Worm (Caenorhabditis elegans) whole organism, L2 larva: Measurements from ENCODE around the gene clec-63.

Source experiments
- C34F6.9 ChIP-seq: fragments of 150-350 bp; optimal IDR thresholded peaks from 2 replicates; lab custom pipeline; 2014; ENCODE audit warnings: missing biosample characterization, missing genetic modification characterization
- F13H6.1 ChIP-seq: sonication (generic microtip); optimal IDR thresholded peaks from 2 replicates; lab custom pipeline; 2016; ENCODE audit warnings: missing genetic modification characterization, missing compliant biosample characterization
- R02D3.7 ChIP-seq: fragments of 150-350 bp; optimal IDR thresholded peaks from 2 replicates; lab custom pipeline; 2014; ENCODE audit warnings: missing biosample characterization, missing genetic modification characterization
- Y55F3AM.14 ChIP-seq: fragments of 200-800 bp; sonication (Bioruptor generic); optimal IDR thresholded peaks from 2 replicates; lab custom pipeline; 2018; ENCODE audit warnings: mild to moderate bottlenecking, missing genetic modification characterization, missing compliant biosample characterization
- ZK546.5 ChIP-seq: sonication (generic microtip); optimal IDR thresholded peaks from 2 replicates; lab custom pipeline; 2017; ENCODE audit warnings: missing biosample characterization, missing genetic modification characterization
- alr-1 ChIP-seq: fragments of 150-350 bp; optimal IDR thresholded peaks from 2 replicates; lab custom pipeline; 2014; ENCODE audit warnings: missing biosample characterization, missing genetic modification characterization
- aly-2 ChIP-seq: fragments of 150-350 bp; optimal IDR thresholded peaks from 2 replicates; lab custom pipeline; 2014; ENCODE audit warnings: missing biosample characterization, missing genetic modification characterization
- blmp-1 ChIP-seq: sonication (generic microtip); optimal IDR thresholded peaks from 2 replicates; lab custom pipeline; 2017; ENCODE audit warnings: missing genetic modification characterization, mild to moderate bottlenecking, missing compliant biosample characterization, antibody characterized with exemption, moderate library complexity; ENCODE audit not compliant: insufficient read depth
- ceh-16 ChIP-seq: fragments of 150-350 bp; optimal IDR thresholded peaks from 2 replicates; lab custom pipeline; 2014; ENCODE audit warnings: missing biosample characterization, missing genetic modification characterization
- ceh-82 ChIP-seq: fragments of 150-350 bp; optimal IDR thresholded peaks from 2 replicates; lab custom pipeline; 2014; ENCODE audit warnings: missing biosample characterization, missing genetic modification characterization
- crh-2 ChIP-seq: sonication (generic microtip); optimal IDR thresholded peaks from 2 replicates; lab custom pipeline; 2017; ENCODE audit warnings: missing biosample characterization, missing genetic modification characterization
- dmd-4 ChIP-seq: sonication (generic microtip); optimal IDR thresholded peaks from 2 replicates; lab custom pipeline; 2017; ENCODE audit warnings: missing biosample characterization, missing genetic modification characterization
- egl-27 ChIP-seq: sonication (generic microtip); optimal IDR thresholded peaks from 3 replicates; lab custom pipeline; 2017; ENCODE audit warnings: missing biosample characterization, missing genetic modification reagents, missing genetic modification characterization
- elt-1 ChIP-seq: fragments of 150-350 bp; optimal IDR thresholded peaks from 2 replicates; lab custom pipeline; 2014; ENCODE audit warnings: missing biosample characterization, missing genetic modification characterization
- elt-3 ChIP-seq: sonication (generic microtip); optimal IDR thresholded peaks from 2 replicates; lab custom pipeline; 2017; ENCODE audit warnings: missing biosample characterization, missing genetic modification characterization
- fos-1 ChIP-seq: fragments of 150-350 bp; optimal IDR thresholded peaks from 2 replicates; lab custom pipeline; 2014; ENCODE audit warnings: missing biosample characterization, missing genetic modification characterization
- gmeb-1 ChIP-seq: fragments of 150-350 bp; optimal IDR thresholded peaks from 2 replicates; lab custom pipeline; 2014; ENCODE audit warnings: missing biosample characterization, missing genetic modification characterization
- lin-11 ChIP-seq: fragments of 150-350 bp; sonication (generic microtip); optimal IDR thresholded peaks from 2 replicates; lab custom pipeline; 2014; ENCODE audit warnings: missing biosample characterization, missing genetic modification characterization, inconsistent platforms, mixed read lengths
- lin-13 ChIP-seq: fragments of 150-350 bp; optimal IDR thresholded peaks from 2 replicates; lab custom pipeline; 2014; ENCODE audit warnings: missing biosample characterization, missing genetic modification reagents, missing genetic modification characterization
- lin-39 ChIP-seq: fragments of 150-350 bp; optimal IDR thresholded peaks from 2 replicates; lab custom pipeline; 2014; ENCODE audit warnings: missing biosample characterization, missing genetic modification reagents, missing genetic modification characterization
- lsy-2 ChIP-seq, 2 experiments: fragments of 150-350 bp in 1 of 2; sonication (generic microtip) in 1 of 2; optimal IDR thresholded peaks; 2 replicates each; lab custom pipeline; 2014 to 2017; ENCODE audit warnings: missing biosample characterization in 2 of 2, missing genetic modification characterization in 2 of 2
- mab-5 ChIP-seq: fragments of 150-350 bp; optimal IDR thresholded peaks from 2 replicates; lab custom pipeline; 2014; ENCODE audit warnings: missing biosample characterization, missing genetic modification characterization
- mbf-1 ChIP-seq: sonication (generic microtip); optimal IDR thresholded peaks from 2 replicates; lab custom pipeline; 2017; ENCODE audit warnings: missing biosample characterization, missing genetic modification characterization
- mdl-1 ChIP-seq, 2 experiments: fragments of 150-350 bp in 1 of 2; sonication (generic microtip) in 1 of 2; optimal IDR thresholded peaks; 2 replicates each; lab custom pipeline; 2017; ENCODE audit warnings: missing biosample characterization in 2 of 2, missing genetic modification characterization in 2 of 2
- nhr-10 ChIP-seq: sonication (generic microtip); optimal IDR thresholded peaks from 2 replicates; lab custom pipeline; 2017; ENCODE audit warnings: missing biosample characterization, missing genetic modification characterization
- nhr-11 ChIP-seq: fragments of 150-350 bp; optimal IDR thresholded peaks from 2 replicates; lab custom pipeline; 2014; ENCODE audit warnings: missing biosample characterization, missing genetic modification characterization
- nhr-129 ChIP-seq: fragments of 150-350 bp; optimal IDR thresholded peaks from 2 replicates; lab custom pipeline; 2014; ENCODE audit warnings: missing biosample characterization, missing genetic modification characterization
- nhr-21 ChIP-seq: fragments of 150-350 bp; optimal IDR thresholded peaks from 2 replicates; lab custom pipeline; 2014; ENCODE audit warnings: missing biosample characterization, missing genetic modification characterization
- nhr-23 ChIP-seq: fragments of 150-350 bp; optimal IDR thresholded peaks from 2 replicates; lab custom pipeline; 2014; ENCODE audit warnings: missing biosample characterization, missing genetic modification reagents, missing genetic modification characterization
- nhr-237 ChIP-seq: fragments of 150-350 bp; optimal IDR thresholded peaks from 2 replicates; lab custom pipeline; 2014; ENCODE audit warnings: missing biosample characterization, missing genetic modification characterization
- nhr-25 ChIP-seq: fragments of 150-350 bp; sonication (generic microtip); optimal IDR thresholded peaks from 3 replicates; lab custom pipeline; 2014; ENCODE audit warnings: missing biosample characterization, missing genetic modification characterization
- nhr-6 ChIP-seq: fragments of 150-350 bp; optimal IDR thresholded peaks from 2 replicates; lab custom pipeline; 2014; ENCODE audit warnings: missing biosample characterization, missing genetic modification characterization
- nhr-77 ChIP-seq: fragments of 150-350 bp; optimal IDR thresholded peaks from 2 replicates; lab custom pipeline; 2014; ENCODE audit warnings: missing biosample characterization, missing genetic modification characterization
- peb-1 ChIP-seq: fragments of 150-350 bp; optimal IDR thresholded peaks from 2 replicates; lab custom pipeline; 2014; ENCODE audit warnings: missing biosample characterization, missing genetic modification characterization
- sem-4 ChIP-seq: fragments of 150-350 bp; optimal IDR thresholded peaks from 2 replicates; lab custom pipeline; 2014; ENCODE audit warnings: missing biosample characterization, missing genetic modification reagents, missing genetic modification characterization
- sma-3 ChIP-seq: sonication (generic microtip); optimal IDR thresholded peaks from 2 replicates; lab custom pipeline; 2016; ENCODE audit warnings: missing genetic modification reagents, missing genetic modification characterization, missing compliant biosample characterization
- sma-9 ChIP-seq, 2 experiments: fragments of 150-350 bp in 1 of 2; sonication (generic microtip) in 1 of 2; optimal IDR thresholded peaks; 2 replicates each; lab custom pipeline; 2014 to 2016; ENCODE audit warnings: missing genetic modification characterization in 2 of 2, mild to moderate bottlenecking in 1 of 2, missing biosample characterization in 1 of 2, missing compliant biosample characterization in 1 of 2, missing genetic modification reagents in 1 of 2, moderate library complexity in 1 of 2
- unc-39 ChIP-seq: fragments of 150-350 bp; optimal IDR thresholded peaks from 2 replicates; lab custom pipeline; 2014; ENCODE audit warnings: missing biosample characterization, missing genetic modification characterization
- unc-55 ChIP-seq: fragments of 150-350 bp; sonication (generic microtip); optimal IDR thresholded peaks from 3 replicates; lab custom pipeline; 2014; ENCODE audit warnings: missing biosample characterization, missing genetic modification reagents, missing genetic modification characterization
- unc-62 ChIP-seq: fragments of 150-350 bp; optimal IDR thresholded peaks from 2 replicates; lab custom pipeline; 2014; ENCODE audit warnings: missing biosample characterization, missing genetic modification reagents, missing genetic modification characterization
- ztf-11 ChIP-seq: sonication (generic microtip); optimal IDR thresholded peaks from 2 replicates; lab custom pipeline; 2017; ENCODE audit warnings: missing biosample characterization, missing genetic modification characterization
- ztf-4 ChIP-seq: fragments of 150-350 bp; optimal IDR thresholded peaks from 2 replicates; lab custom pipeline; 2014; ENCODE audit warnings: missing biosample characterization, missing genetic modification characterization

clec-63 gene

ce11 chrII:12866079-12866478 is 29.4 kb upstream of the clec-63 start:
- TF ChIP-seq unc-62 (GFP tag; lab: Kevin White, UChicago) (no peak), alr-1 (no peak), ceh-16 (tag; lab: Kevin White, UChicago) (no peak), Y55F3AM.14 (no peak), lin-11 (tag; lab: Kevin White, UChicago) (no peak), dmd-4 (no peak), ztf-4 (tag; lab: Kevin White, UChicago) (no peak), nhr-237 (tag; lab: Kevin White, UChicago) (no peak), sem-4 (tag; lab: Kevin White, UChicago) (no peak), nhr-21 (tag; lab: Kevin White, UChicago) (no peak), egl-27 (tag; lab: Kevin White, UChicago) (no peak), fos-1 (tag; lab: Kevin White, UChicago) (no peak), unc-55 (GFP tag; lab: Kevin White, UChicago) (no peak), nhr-6 (tag; lab: Kevin White, UChicago) (no peak), R02D3.7 (tag; lab: Kevin White, UChicago) (no peak)

ce11 chrII:12878071-12878668 is 17.3 kb upstream of the clec-63 start, which contains the start of gene gsy-1:
Gene gsy-1 (minus strand): TSS chrII:12878121.
- TF ChIP-seq nhr-21 (tag; lab: Kevin White, UChicago) = no peak

DNA sequence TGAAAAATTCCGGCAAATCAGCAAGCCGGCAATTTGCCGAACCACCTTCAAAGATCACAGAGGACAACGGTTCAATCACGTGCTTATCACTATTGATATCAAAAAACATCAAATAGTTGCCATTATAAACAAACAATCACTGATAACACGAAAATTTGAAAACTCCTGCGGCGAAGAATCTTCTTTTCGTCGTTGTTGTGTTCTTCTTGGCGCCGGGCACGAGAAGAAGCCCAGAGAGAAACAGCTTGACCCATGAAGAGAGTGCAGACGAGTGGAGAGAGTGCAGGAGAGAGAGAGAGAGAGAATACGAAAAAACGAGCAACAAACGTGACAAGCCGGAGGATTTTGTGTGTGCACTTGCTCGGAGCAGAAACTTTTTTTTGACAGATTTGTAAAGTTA is 16.7 kb upstream of the clec-63 start:
- TF ChIP-seq mab-5 (tag; lab: Kevin White, UChicago) (no peak), mbf-1 (tag; lab: Kevin White, UChicago) (no peak), nhr-237 (tag; lab: Kevin White, UChicago) (no peak), ZK546.5 (tag; lab: Kevin White, UChicago) (no peak), nhr-77 (no peak), sma-3 (peak; percentile 26), nhr-6 (tag; lab: Kevin White, UChicago) (no peak), nhr-23 (no peak), lin-39 (no peak), alr-1 (no peak), peb-1 (tag; lab: Kevin White, UChicago) (no peak), unc-55 (GFP tag; lab: Kevin White, UChicago) (peak; percentile 18), crh-2 (tag; lab: Kevin White, UChicago) (peak; percentile 66), sma-9 (GFP tag; optimal IDR thresholded peaks at IDR 0.05; lab: Kevin White, UChicago) (peak; percentile 66), sma-9 (tag; optimal IDR thresholded peaks at IDR 0.05; lab: Kevin White, UChicago) (no peak), dmd-4 (no peak), nhr-11 (tag; lab: Kevin White, UChicago) (no peak), lin-11 (tag; lab: Kevin White, UChicago) (no peak), ceh-82 (tag; lab: Kevin White, UChicago) (no peak), fos-1 (tag; lab: Kevin White, UChicago) (peak; percentile 79), lsy-2 (tag; optimal IDR thresholded peaks at IDR 0.05; lab: Kevin White, UChicago) (peak in 1 of 2 experiments; percentile 50), F13H6.1 (tag; lab: Kevin White, UChicago) (peak; percentile 84), elt-1 (tag; lab: Kevin White, UChicago) (no peak), ceh-16 (tag; lab: Kevin White, UChicago) (no peak), egl-27 (tag; lab: Kevin White, UChicago) (peak; percentile 24), unc-39 (tag; lab: Kevin White, UChicago) (no peak), gmeb-1 (tag; lab: Kevin White, UChicago) (peak; percentile 54), nhr-129 (tag; lab: Kevin White, UChicago) (peak; percentile 74), R02D3.7 (tag; lab: Kevin White, UChicago) (no peak), sem-4 (tag; lab: Kevin White, UChicago) (no peak), ztf-4 (tag; lab: Kevin White, UChicago) (no peak), lin-13 (no peak), nhr-10 (tag; lab: Kevin White, UChicago) (no peak), nhr-25 (tag; lab: Kevin White, UChicago) (no peak), elt-3 (tag; lab: Kevin White, UChicago) (no peak), blmp-1 (no peak), aly-2 (no peak), ztf-11 (no peak), C34F6.9 (tag; lab: Kevin White, UChicago) (peak; percentile 43), mdl-1 (tag; optimal IDR thresholded peaks at IDR 0.05; lab: Kevin White, UChicago) (peak; percentile 10 to 81)
- TF ChIP-seq, all 48 proteins: peak for 12
